Worm (Caenorhabditis elegans): ENCODE measurements around the gene F31E3.12.

Gene F31E3.12

ce11 chrIII:6981989-6982553 is 12.9 kb downstream of the F31E3.12 start, which contains the start of gene F31E3.6:
TSS of gene F31E3.6 (plus strand) at chrIII:6982081.
- TF ChIP-seq lsy-2 (tag; optimal IDR thresholded peaks at IDR 0.05) = peak; percentile 35

- TF ChIP-seq lsy-2 (tag; optimal IDR thresholded peaks at IDR 0.05) (no peak), unc-62 (GFP tag; optimal IDR thresholded peaks at IDR 0.05) (peak; percentile 50), ztf-11 (tag; optimal IDR thresholded peaks at IDR 0.05) (no peak), hlh-1 (tag; optimal IDR thresholded peaks at IDR 0.05) (peak; percentile 52), nhr-12 (tag; optimal IDR thresholded peaks at IDR 0.05) (no peak), ceh-83 (GFP tag; optimal IDR thresholded peaks at IDR 0.05) (no peak), unc-120 (tag; optimal IDR thresholded peaks at IDR 0.05; ENCODE audit: poor library complexity, severe bottlenecking) (no peak)
Measured at ce11 chrIII:6988060-6988459, 18.9 kb downstream of the F31E3.12 start.

ce11 chrIII:6989201-6989600 is 20.0 kb downstream of the F31E3.12 start:
- no peak for TF ChIP-seq nhr-2 (tag; optimal IDR thresholded peaks at IDR 0.05)
- no peak for TF ChIP-seq ham-2 (GFP tag; optimal IDR thresholded peaks at IDR 0.05)
- TF ChIP-seq nhr-28 (tag; optimal IDR thresholded peaks at IDR 0.05) = no peak
- no peak for TF ChIP-seq nhr-12 (tag; optimal IDR thresholded peaks at IDR 0.05)
- no peak for TF ChIP-seq lsy-2 (tag; optimal IDR thresholded peaks at IDR 0.05)
- no peak for TF ChIP-seq pha-4 (tag; optimal IDR thresholded peaks at IDR 0.05)
- no peak for TF ChIP-seq sptf-1 (tag; optimal IDR thresholded peaks at IDR 0.05)
- TF ChIP-seq ceh-43 (GFP tag; optimal IDR thresholded peaks at IDR 0.05) = no peak
- no peak for TF ChIP-seq M03D4.4 (tag; optimal IDR thresholded peaks at IDR 0.05)
- no peak for TF ChIP-seq nhr-237 (tag; optimal IDR thresholded peaks at IDR 0.05)
- no peak for TF ChIP-seq mep-1 (tag; optimal IDR thresholded peaks at IDR 0.05)
- TF ChIP-seq unc-120 (tag; optimal IDR thresholded peaks at IDR 0.05; ENCODE audit: poor library complexity, severe bottlenecking) = no peak
- TF ChIP-seq zip-8 (tag; optimal IDR thresholded peaks at IDR 0.05) = no peak

ce11 chrIII:6989900-6990299 is 20.7 kb downstream of the F31E3.12 start, which contains the start of gene prk-1:
TSS of gene prk-1 (plus strand) at chrIII:6990168.
- TF ChIP-seq ceh-83 (GFP tag; optimal IDR thresholded peaks at IDR 0.05) (no peak), ceh-39 (tag; optimal IDR thresholded peaks at IDR 0.05) (no peak), ham-2 (GFP tag; optimal IDR thresholded peaks at IDR 0.05) (no peak), cnd-1 (tag; optimal IDR thresholded peaks at IDR 0.05) (no peak), ces-1 (GFP tag; optimal IDR thresholded peaks at IDR 0.05) (no peak), elt-1 (tag; optimal IDR thresholded peaks at IDR 0.05; ENCODE audit: borderline replicate concordance, insufficient read depth) (no peak), unc-39 (tag; optimal IDR thresholded peaks at IDR 0.05) (no peak), lin-32 (GFP tag; optimal IDR thresholded peaks at IDR 0.05) (no peak), bed-3 (GFP tag; optimal IDR thresholded peaks at IDR 0.05) (no peak), mep-1 (tag; optimal IDR thresholded peaks at IDR 0.05) (no peak), flh-1 (GFP tag; optimal IDR thresholded peaks at IDR 0.05) (no peak), pha-4 (tag; optimal IDR thresholded peaks at IDR 0.05) (no peak), ztf-11 (tag; optimal IDR thresholded peaks at IDR 0.05) (no peak), nhr-12 (tag; optimal IDR thresholded peaks at IDR 0.05) (no peak)

ce11 chrIII:6991465-6991864 is 22.3 kb downstream of the F31E3.12 start:
- TF ChIP-seq unc-62 (GFP tag; optimal IDR thresholded peaks at IDR 0.05) = no peak
- no peak for TF ChIP-seq ces-1 (GFP tag; optimal IDR thresholded peaks at IDR 0.05)
- no peak for TF ChIP-seq mab-5 (tag; optimal IDR thresholded peaks at IDR 0.05)
- no peak for TF ChIP-seq nhr-237 (tag; optimal IDR thresholded peaks at IDR 0.05)
- TF ChIP-seq elt-1 (tag; optimal IDR thresholded peaks at IDR 0.05; ENCODE audit: borderline replicate concordance, insufficient read depth) = no peak
- TF ChIP-seq cnd-1 (tag; optimal IDR thresholded peaks at IDR 0.05) = no peak
- no peak for TF ChIP-seq mep-1 (tag; optimal IDR thresholded peaks at IDR 0.05)
- TF ChIP-seq ceh-83 (GFP tag; optimal IDR thresholded peaks at IDR 0.05) = no peak
- TF ChIP-seq nhr-28 (tag; optimal IDR thresholded peaks at IDR 0.05) = no peak
- no peak for TF ChIP-seq ceh-43 (GFP tag; optimal IDR thresholded peaks at IDR 0.05)
- no peak for TF ChIP-seq snpc-4 (tag; optimal IDR thresholded peaks at IDR 0.05)
- TF ChIP-seq lin-32 (GFP tag; optimal IDR thresholded peaks at IDR 0.05) = no peak
- no peak for TF ChIP-seq mls-2 (tag; optimal IDR thresholded peaks at IDR 0.05)
- TF ChIP-seq zip-8 (tag; optimal IDR thresholded peaks at IDR 0.05) = no peak
- TF ChIP-seq unc-39 (tag; optimal IDR thresholded peaks at IDR 0.05) = no peak
- no peak for TF ChIP-seq pha-4 (tag; optimal IDR thresholded peaks at IDR 0.05)
- TF ChIP-seq elt-3 (tag; optimal IDR thresholded peaks at IDR 0.05) = no peak
